Worm (Caenorhabditis elegans) whole organism, L4/young adult: Measurements from ENCODE around the gene srt-3.

Experiments used
- W03F9.2 ChIP-seq: fragments of 150-350 bp; optimal IDR thresholded peaks from 2 replicates; lab custom pipeline; 2014; ENCODE audit warnings: missing biosample characterization, missing genetic modification characterization
- dao-5 ChIP-seq: sonication (generic microtip); optimal IDR thresholded peaks from 2 replicates; lab custom pipeline; 2016; ENCODE audit warnings: missing genotype, missing genetic modification characterization, moderate library complexity, missing compliant biosample characterization
- him-1 ChIP-seq: sonication (generic microtip); optimal IDR thresholded peaks from 2 replicates; lab custom pipeline; 2016; ENCODE audit warnings: missing genotype, missing genetic modification reagents, missing genetic modification characterization, missing compliant biosample characterization

DNA sequence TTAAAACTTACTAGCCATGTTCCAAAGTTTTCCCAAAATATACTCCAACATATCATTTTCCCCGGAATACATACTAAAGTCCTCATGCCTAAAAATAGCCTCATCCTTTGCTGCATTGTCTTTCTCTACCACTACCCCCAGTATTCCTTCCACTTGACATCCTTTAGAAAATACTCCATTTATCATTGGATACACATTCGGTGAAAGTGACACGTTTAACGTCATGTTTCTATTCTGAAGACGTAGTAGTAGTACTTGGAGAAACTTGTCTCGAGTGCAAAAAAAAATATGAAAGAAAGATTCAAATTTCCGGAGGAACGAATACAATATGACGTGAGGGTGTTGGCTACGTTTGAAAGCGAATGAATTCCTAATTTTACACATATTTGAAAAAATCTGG is 43.1 kb downstream of the srt-3 start:
- no peak for TF ChIP-seq dao-5 (tag; lab: Kevin White, UChicago)
- no peak for TF ChIP-seq him-1
- no peak for TF ChIP-seq W03F9.2 (tag; lab: Kevin White, UChicago)
